Fruit fly (Drosophila melanogaster): Measurements from ENCODE around the gene bru2.

Gene bru2

DNA sequence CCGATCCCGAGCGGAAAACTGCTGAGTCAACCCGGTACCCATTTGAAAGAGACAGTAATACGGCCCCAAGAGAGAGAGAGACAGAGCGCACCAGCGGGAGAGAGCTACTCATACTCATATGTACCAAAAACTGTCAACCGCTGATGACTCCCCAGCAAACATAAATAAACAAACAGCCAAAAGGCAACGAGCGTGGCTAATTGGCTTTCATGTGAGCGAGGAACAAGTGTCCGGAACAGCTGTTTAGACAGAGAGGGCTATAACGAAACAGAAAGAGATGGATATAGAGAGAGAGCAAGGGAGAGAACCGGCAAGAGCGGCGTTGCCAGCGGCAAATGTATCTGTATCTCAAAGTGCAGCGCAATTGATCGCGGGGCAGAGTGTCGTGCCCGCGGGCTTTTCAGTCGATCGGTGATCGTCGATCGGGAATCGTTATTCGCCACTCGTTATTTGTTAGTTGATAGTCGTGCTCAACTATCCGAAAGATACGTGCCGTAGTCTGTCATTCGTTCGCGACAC, 22.0 kb downstream of the bru2 start (continued):
- TF ChIP-seq CG15479 (GFP tag; optimal IDR thresholded peaks at IDR 0.05) (peak; percentile 42), Fer3 (tag; optimal IDR thresholded peaks at IDR 0.05) (peak; percentile 3), CG18262 (tag; optimal IDR thresholded peaks at IDR 0.05) (peak; percentile 7), insv (GFP tag; optimal IDR thresholded peaks at IDR 0.05) (no peak), Bdp1 (GFP tag; optimal IDR thresholded peaks at IDR 0.05) (no peak), Optix (GFP tag; IDR thresholded peaks at IDR 0.05) (no peak), CG2202 (tag; optimal IDR thresholded peaks at IDR 0.05) (peak; percentile 40), CG6813 (GFP tag; optimal IDR thresholded peaks at IDR 0.05) (peak; percentile 49), CG11695 (GFP tag; IDR thresholded peaks at IDR 0.05) (no peak), CG10654 (GFP tag; optimal IDR thresholded peaks at IDR 0.05) (no peak), yki (optimal IDR thresholded peaks at IDR 0.05) (peak; percentile 55), Hr51 (GFP tag; optimal IDR thresholded peaks at IDR 0.05) (no peak), CG10431 (GFP tag; optimal IDR thresholded peaks at IDR 0.05) (peak; percentile 20), esg (GFP tag; conservative IDR thresholded peaks at IDR 0.05) (no peak), MBD-R2 (GFP tag; IDR thresholded peaks at IDR 0.05) (no peak), CG10267 (tag; optimal IDR thresholded peaks at IDR 0.05) (peak; percentile 1), unpg (GFP tag; optimal IDR thresholded peaks at IDR 0.05) (peak; percentile 35), CG18599 (GFP tag; optimal IDR thresholded peaks at IDR 0.05) (peak; percentile 44), bbx (GFP tag; IDR thresholded peaks at IDR 0.05; ENCODE audit: partially characterized antibody) (0 out of 2 replicates have a peak, but pooled peaks have one; percentile 39), CG13287 (GFP tag; IDR thresholded peaks at IDR 0.05; ENCODE audit: partially characterized antibody) (peak; percentile 53; the same call in 1 of the 2 replicates), Ssrp (tag; optimal IDR thresholded peaks at IDR 0.05) (no peak), CG10366 (GFP tag; IDR thresholded peaks at IDR 0.05) (no peak), Bgb (GFP tag; IDR thresholded peaks at IDR 0.05; ENCODE audit: partially characterized antibody) (no peak), sima (GFP tag; optimal IDR thresholded peaks at IDR 0.05) (no peak), CG1233 (GFP tag; optimal IDR thresholded peaks at IDR 0.05) (peak; percentile 54), CG15011 (GFP tag; optimal IDR thresholded peaks at IDR 0.05) (no peak), p53 (GFP tag; optimal IDR thresholded peaks at IDR 0.05) (no peak), pb (GFP tag; optimal IDR thresholded peaks at IDR 0.05) (peak; percentile 69), Oaz (GFP tag; IDR thresholded peaks at IDR 0.05) (no peak), CG4617 (GFP tag; optimal IDR thresholded peaks at IDR 0.05; ENCODE audit: borderline replicate concordance) (no peak), lbe (GFP tag; optimal IDR thresholded peaks at IDR 0.05) (peak; percentile 21), CG18476 (GFP tag; optimal IDR thresholded peaks at IDR 0.05) (no peak), Hmx (GFP tag; optimal IDR thresholded peaks at IDR 0.05) (no peak), twi (tag; optimal IDR thresholded peaks at IDR 0.05) (peak; percentile 43), tup (GFP tag; optimal IDR thresholded peaks at IDR 0.05) (no peak), Med (GFP tag) (peak; percentile 71), scrt (GFP tag; optimal IDR thresholded peaks at IDR 0.05) (no peak), CG8388 (GFP tag; optimal IDR thresholded peaks at IDR 0.05) (peak; percentile 13), da (GFP tag; optimal IDR thresholded peaks at IDR 0.05) (no peak), CG8359 (GFP tag; optimal IDR thresholded peaks at IDR 0.05; ENCODE audit: borderline replicate concordance) (peak; percentile 12), CG12391 (tag; optimal IDR thresholded peaks at IDR 0.05) (no peak), CG12769 (tag; optimal IDR thresholded peaks at IDR 0.05) (peak; percentile 87), az2 (GFP tag; optimal IDR thresholded peaks at IDR 0.05) (no peak), grn (GFP tag; optimal IDR thresholded peaks at IDR 0.05) (peak; percentile 64), CG32532 (GFP tag; IDR thresholded peaks at IDR 0.05) (peak; percentile 27; the same call in 1 of the 2 replicates), CG18011 (GFP tag; optimal IDR thresholded peaks at IDR 0.05) (peak; percentile 48), aop (GFP tag; IDR thresholded peaks at IDR 0.05) (no peak), CG15696 (tag; optimal IDR thresholded peaks at IDR 0.05) (no peak), chinmo (GFP tag; IDR thresholded peaks at IDR 0.05; ENCODE audit: partially characterized antibody) (peak; percentile 96)

Measured in whole organism, embryonic.